Fruit fly (Drosophila melanogaster) whole organism, embryonic: ENCODE results near the gene CG10508.
A peak's percentile ranks its signal among the peaks of the same experiment; 100 is the strongest.

Experiments
- B-H2 ChIP-seq: fragments of 200-800 bp; sonication (Bioruptor generic); optimal IDR thresholded peaks from 2 replicates; lab custom pipeline; 2018; ENCODE audit warnings: missing biosample characterization, mild to moderate bottlenecking, missing genetic modification characterization
- CG10147 ChIP-seq: fragments of 200-800 bp; sonication (Bioruptor generic); optimal IDR thresholded peaks from 2 replicates; lab custom pipeline; 2019; ENCODE audit warnings: missing biosample characterization, mild to moderate bottlenecking, missing genetic modification characterization, moderate library complexity
- CG10209 ChIP-seq: fragments of 200-800 bp; sonication (Bioruptor generic); optimal IDR thresholded peaks from 3 replicates; lab custom pipeline; 2017; ENCODE audit warnings: missing biosample characterization, mild to moderate bottlenecking, missing genetic modification characterization, missing genetic modification reagents
- CG10366 ChIP-seq: fragments of 200-800 bp; sonication (Bioruptor generic); IDR thresholded peaks from 2 replicates; pipeline ENCODE4 v1.3.6; 2022; ENCODE audit warnings: missing biosample characterization, missing genetic modification characterization
- CG10431 ChIP-seq: fragments of 200-800 bp; sonication (Bioruptor generic); optimal IDR thresholded peaks from 3 replicates; lab custom pipeline; 2018; ENCODE audit warnings: missing biosample characterization, mild to moderate bottlenecking, missing genetic modification characterization
- CG10565 ChIP-seq: fragments of 200-800 bp; sonication (Bioruptor generic); optimal IDR thresholded peaks from 3 replicates; lab custom pipeline; 2016; ENCODE audit warnings: missing biosample characterization, mild to moderate bottlenecking, missing genetic modification characterization
- CG11093 ChIP-seq: fragments of 200-800 bp; sonication (Bioruptor generic); IDR thresholded peaks from 3 replicates; pipeline ENCODE4 v1.3.6; 2022; ENCODE audit warnings: missing biosample characterization, missing genetic modification characterization
- CG11456 ChIP-seq: fragments of 200-800 bp; sonication (Bioruptor generic); IDR thresholded peaks from 3 replicates; pipeline ENCODE4 v1.3.6; 2022; ENCODE audit warnings: missing biosample characterization, missing genetic modification characterization
- CG11695 ChIP-seq: fragments of 200-800 bp; sonication (Bioruptor generic); IDR thresholded peaks from 3 replicates; pipeline ENCODE4 v1.3.6; 2022; ENCODE audit warnings: missing biosample characterization, missing genetic modification characterization
- CG1233 ChIP-seq: fragments of 200-800 bp; sonication (Bioruptor generic); optimal IDR thresholded peaks from 4 replicates; lab custom pipeline; 2018; ENCODE audit warnings: missing biosample characterization, mild to moderate bottlenecking, missing genetic modification characterization
- CG13287 ChIP-seq: fragments of 200-800 bp; sonication (Bioruptor generic); IDR thresholded peaks from 2 replicates; pipeline ENCODE4 v1.3.6; 2022; ENCODE audit warnings: missing biosample characterization, missing genetic modification characterization; ENCODE audit not compliant: partially characterized antibody
- CG1647 ChIP-seq: fragments of 200-800 bp; sonication (Bioruptor generic); optimal IDR thresholded peaks from 3 replicates; lab custom pipeline; 2016; ENCODE audit warnings: missing biosample characterization, missing genetic modification characterization
- CG16815 ChIP-seq: fragments of 200-800 bp; sonication (Bioruptor generic); optimal IDR thresholded peaks from 3 replicates; lab custom pipeline; 2017; ENCODE audit warnings: missing biosample characterization, mild to moderate bottlenecking, missing genetic modification characterization
- CG18011 ChIP-seq: fragments of 200-800 bp; sonication (Bioruptor generic); optimal IDR thresholded peaks from 2 replicates; lab custom pipeline; 2017; ENCODE audit warnings: missing biosample characterization, missing genetic modification characterization, mild to moderate bottlenecking, moderate library complexity, missing genotype
- CG2678 ChIP-seq: fragments of 200-800 bp; sonication (Bioruptor generic); optimal IDR thresholded peaks from 3 replicates; lab custom pipeline; 2019; ENCODE audit warnings: missing biosample characterization, mild to moderate bottlenecking, missing genetic modification characterization, moderate library complexity
- CG30431 ChIP-seq: fragments of 200-800 bp; sonication (Bioruptor generic); optimal IDR thresholded peaks from 2 replicates; lab custom pipeline; 2017; ENCODE audit warnings: missing biosample characterization, missing genetic modification characterization
- CG3838 ChIP-seq: fragments of 200-800 bp; sonication (Bioruptor generic); optimal IDR thresholded peaks from 3 replicates; lab custom pipeline; 2016; ENCODE audit warnings: missing biosample characterization, missing genetic modification characterization
- CG5180 ChIP-seq: fragments of 200-800 bp; sonication (Bioruptor generic); optimal IDR thresholded peaks from 3 replicates; lab custom pipeline; 2017; ENCODE audit warnings: missing biosample characterization, missing genetic modification characterization, mild to moderate bottlenecking, moderate library complexity, missing genetic modification reagents
- CG5953 ChIP-seq: fragments of 200-800 bp; sonication (Bioruptor generic); IDR thresholded peaks from 2 replicates; pipeline ENCODE4 v1.3.6; 2022; ENCODE audit warnings: missing biosample characterization, missing genetic modification characterization
- CG6654 ChIP-seq: fragments of 200-800 bp; sonication (Bioruptor generic); optimal IDR thresholded peaks from 2 replicates; lab custom pipeline; 2017; ENCODE audit warnings: missing biosample characterization, mild to moderate bottlenecking, missing genetic modification characterization
- CG8478 ChIP-seq: fragments of >200 bp; optimal IDR thresholded peaks from 2 replicates; lab custom pipeline; 2018
- CG9817 ChIP-seq: fragments of 200-800 bp; sonication (Bioruptor generic); optimal IDR thresholded peaks from 2 replicates; lab custom pipeline; 2018; ENCODE audit warnings: missing biosample characterization, mild to moderate bottlenecking, missing genetic modification characterization, moderate library complexity
- CTCF ChIP-seq: fragments of 200-800 bp; sonication (Bioruptor generic); optimal IDR thresholded peaks from 2 replicates; lab custom pipeline; 2017; ENCODE audit warnings: missing biosample characterization, mild to moderate bottlenecking, missing genetic modification characterization, moderate library complexity
- Chrac-16 ChIP-seq: fragments of 200-800 bp; sonication (Bioruptor generic); optimal IDR thresholded peaks from 3 replicates; lab custom pipeline; 2016; ENCODE audit warnings: missing biosample characterization, missing genetic modification characterization
- Dip3 ChIP-seq: fragments of 200-800 bp; sonication (Bioruptor generic); optimal IDR thresholded peaks from 3 replicates; lab custom pipeline; 2016; ENCODE audit warnings: missing biosample characterization, missing genetic modification characterization
- H15 ChIP-seq: fragments of 200-800 bp; sonication (Bioruptor generic); IDR thresholded peaks from 3 replicates; pipeline ENCODE4 v1.3.6; 2022; ENCODE audit warnings: missing biosample characterization, missing genetic modification characterization
- Hmr ChIP-seq: fragments of 200-800 bp; sonication (Bioruptor generic); optimal IDR thresholded peaks from 3 replicates; lab custom pipeline; 2017; ENCODE audit warnings: mild to moderate bottlenecking, missing biosample characterization, missing genetic modification reagents, missing genetic modification characterization
- Kr ChIP-seq: fragments of 200-800 bp; sonication (Bioruptor generic); optimal IDR thresholded peaks from 2 replicates; lab custom pipeline; 2017; ENCODE audit warnings: missing biosample characterization, mild to moderate bottlenecking, missing genetic modification characterization
- MBD-R2 ChIP-seq: fragments of 200-800 bp; sonication (Bioruptor generic); IDR thresholded peaks from 2 replicates; pipeline ENCODE4 v1.3.6; 2022; ENCODE audit warnings: missing biosample characterization, missing genetic modification characterization
- NC2β ChIP-seq: fragments of 200-800 bp; sonication (Bioruptor generic); optimal IDR thresholded peaks from 2 replicates; lab custom pipeline; 2016; ENCODE audit warnings: missing biosample characterization, missing genetic modification characterization
- NFAT ChIP-seq: fragments of 200-800 bp; sonication (Bioruptor generic); IDR thresholded peaks from 2 replicates; pipeline ENCODE4 v1.3.6; 2022; ENCODE audit warnings: missing biosample characterization, missing genetic modification characterization
- NK7.1 ChIP-seq: fragments of 200-800 bp; sonication (Bioruptor generic); optimal IDR thresholded peaks from 3 replicates; lab custom pipeline; 2016; ENCODE audit warnings: missing biosample characterization, missing genetic modification characterization
- Neu2 ChIP-seq: fragments of 200-800 bp; sonication (Bioruptor generic); optimal IDR thresholded peaks from 3 replicates; lab custom pipeline; 2016; ENCODE audit warnings: missing biosample characterization, missing genetic modification characterization, borderline replicate concordance
- NfI ChIP-seq: fragments of 200-800 bp; sonication (Bioruptor generic); optimal IDR thresholded peaks from 3 replicates; lab custom pipeline; 2018; ENCODE audit warnings: missing biosample characterization, mild to moderate bottlenecking, missing genetic modification characterization, moderate library complexity
- ase ChIP-seq: fragments of 200-800 bp; sonication (Bioruptor generic); IDR thresholded peaks from 3 replicates; pipeline ENCODE4 v1.3.6; 2022; ENCODE audit warnings: missing biosample characterization, missing genetic modification characterization
- cg ChIP-seq: fragments of 200-800 bp; sonication (Bioruptor generic); optimal IDR thresholded peaks from 3 replicates; lab custom pipeline; 2019; ENCODE audit warnings: missing biosample characterization, mild to moderate bottlenecking, missing genetic modification characterization, moderate library complexity
- dpn ChIP-seq, 2 experiments: fragments of 200-800 bp; sonication (Bioruptor generic); optimal IDR thresholded peaks; 3 replicates each; lab custom pipeline; 2016; ENCODE audit warnings: missing biosample characterization in 2 of 2, missing genetic modification characterization in 2 of 2
- ems ChIP-seq: fragments of 200-800 bp; sonication (Bioruptor generic); optimal IDR thresholded peaks from 3 replicates; lab custom pipeline; 2016; ENCODE audit warnings: missing biosample characterization, missing genetic modification characterization
- exex ChIP-seq: fragments of 200-800 bp; sonication (Bioruptor generic); optimal IDR thresholded peaks from 4 replicates; lab custom pipeline; 2018; ENCODE audit warnings: missing biosample characterization, mild to moderate bottlenecking, missing genetic modification characterization, moderate library complexity
- fru ChIP-seq: fragments of >200 bp; optimal IDR thresholded peaks from 2 replicates; lab custom pipeline; 2017
- gem ChIP-seq: fragments of 200-800 bp; sonication (Bioruptor generic); optimal IDR thresholded peaks from 2 replicates; lab custom pipeline; 2019; ENCODE audit warnings: missing biosample characterization, mild to moderate bottlenecking, missing genetic modification characterization, moderate library complexity
- grn ChIP-seq: fragments of 200-800 bp; sonication (Bioruptor generic); optimal IDR thresholded peaks from 3 replicates; lab custom pipeline; 2017; ENCODE audit warnings: missing biosample characterization, missing genetic modification characterization
- ken ChIP-seq: fragments of 200-800 bp; sonication (Bioruptor generic); IDR thresholded peaks from 3 replicates; pipeline ENCODE4 v1.3.6; 2022; ENCODE audit warnings: missing biosample characterization, missing genetic modification characterization
- nerfin-2 ChIP-seq: fragments of 200-800 bp; sonication (Bioruptor generic); IDR thresholded peaks from 2 replicates; pipeline ENCODE4 v1.3.6; 2022; ENCODE audit warnings: missing biosample characterization, missing genetic modification characterization; ENCODE audit not compliant: partially characterized antibody
- pho ChIP-seq: fragments of 200-800 bp; sonication (Bioruptor generic); optimal IDR thresholded peaks from 2 replicates; lab custom pipeline; 2016; ENCODE audit warnings: missing biosample characterization, missing genetic modification characterization
- pzg ChIP-seq: fragments of 200-800 bp; sonication (Bioruptor generic); optimal IDR thresholded peaks from 3 replicates; lab custom pipeline; 2018; ENCODE audit warnings: missing biosample characterization, mild to moderate bottlenecking, missing genetic modification characterization, moderate library complexity
- twi ChIP-seq: fragments of 200-800 bp; optimal IDR thresholded peaks from 2 replicates; lab custom pipeline; 2019; ENCODE audit warnings: missing biosample characterization, mild to moderate bottlenecking, missing genetic modification characterization, moderate library complexity
- unpg ChIP-seq: fragments of 200-800 bp; sonication (Bioruptor generic); optimal IDR thresholded peaks from 3 replicates; lab custom pipeline; 2018; ENCODE audit warnings: missing biosample characterization, mild to moderate bottlenecking, missing genetic modification characterization, moderate library complexity
- vnd ChIP-seq: fragments of 200-800 bp; sonication (Bioruptor generic); IDR thresholded peaks from 3 replicates; pipeline ENCODE4 v1.3.6; 2022; ENCODE audit warnings: missing biosample characterization, missing genetic modification characterization; ENCODE audit not compliant: partially characterized antibody
- vvl ChIP-seq: fragments of 200-800 bp; sonication (Bioruptor generic); IDR thresholded peaks from 2 replicates; pipeline ENCODE4 v1.3.6; 2022; ENCODE audit warnings: missing biosample characterization, missing genetic modification characterization
- z ChIP-seq: fragments of 200-800 bp; sonication (Bioruptor generic); IDR thresholded peaks from 3 replicates; pipeline ENCODE4 v1.3.6; 2022; ENCODE audit warnings: missing biosample characterization, missing genetic modification characterization
- zf30C ChIP-seq: fragments of 200-800 bp; sonication (Bioruptor generic); optimal IDR thresholded peaks from 3 replicates; lab custom pipeline; 2018; ENCODE audit warnings: missing biosample characterization, mild to moderate bottlenecking, missing genetic modification characterization

The CG10508 gene

dm6 chr3L:21216697-21217291 lies 6.8 kb downstream of the CG10508 start, which contains the start of the genes Trmt112 and Ilk (continued):
- TF ChIP-seq NfI (GFP tag; lab: Kevin White, UChicago) = no peak
- TF ChIP-seq MBD-R2 = peak; percentile 96
- TF ChIP-seq Kr (GFP tag; lab: Kevin White, UChicago) = no peak
- TF ChIP-seq pzg = peak; percentile 97
- no peak for TF ChIP-seq CG3838 (GFP tag; lab: Kevin White, UChicago)
- TF ChIP-seq NK7.1 (GFP tag; lab: Kevin White, UChicago) = no peak
- TF ChIP-seq CG1233 = no peak
- TF ChIP-seq fru = no peak
- peak in 1 of 2 experiments; percentile 21 for TF ChIP-seq dpn (GFP tag; optimal IDR thresholded peaks at IDR 0.05; lab: Kevin White, UChicago)
- peak; percentile 14 for TF ChIP-seq exex
- no peak for TF ChIP-seq NC2β (GFP tag; lab: Kevin White, UChicago)
- no peak for TF ChIP-seq Neu2
- no peak for TF ChIP-seq CG10565 (GFP tag; lab: Kevin White, UChicago)
- TF ChIP-seq z = no peak
- TF ChIP-seq CG30431 (GFP tag; lab: Kevin White, UChicago) = no peak
- TF ChIP-seq CTCF = no peak
- TF ChIP-seq Hmr (GFP tag; lab: Kevin White, UChicago) = no peak
- no peak for TF ChIP-seq Dip3
- no peak for TF ChIP-seq CG11695
- peak; percentile 19 for TF ChIP-seq cg (GFP tag; lab: Kevin White, UChicago)
- no peak for TF ChIP-seq CG18011 (GFP tag; lab: Kevin White, UChicago)
- TF ChIP-seq vnd (GFP tag; lab: Robert Waterston, UW) = peak; percentile 84
- no peak for TF ChIP-seq pho (GFP tag; lab: Kevin White, UChicago)
- TF ChIP-seq vvl (GFP tag; lab: Robert Waterston, UW) = peak; percentile 54; the same call in 1 of the 2 replicates
- no peak for TF ChIP-seq CG5180
- no peak for TF ChIP-seq CG10366 (GFP tag; lab: Robert Waterston, UW)
- TF ChIP-seq CG1647 (GFP tag; lab: Kevin White, UChicago) = no peak
- no peak for TF ChIP-seq NFAT (GFP tag; lab: Robert Waterston, UW)
- TF ChIP-seq nerfin-2 = peak; percentile 67
- no peak for TF ChIP-seq CG6654
- peak; percentile 84 for TF ChIP-seq CG13287 (GFP tag; lab: Robert Waterston, UW)
- TF ChIP-seq CG11093 (GFP tag; lab: Robert Waterston, UW) = no peak
- no peak for TF ChIP-seq CG16815
- TF ChIP-seq CG2678 = no peak
- TF ChIP-seq CG9817 (tag; lab: Kevin White, UChicago) = no peak
- no peak for TF ChIP-seq CG11456 (GFP tag; lab: Robert Waterston, UW)
- no peak for TF ChIP-seq CG10147 (GFP tag; lab: Kevin White, UChicago)
- no peak for TF ChIP-seq CG10431 (GFP tag; lab: Kevin White, UChicago)
- no peak for TF ChIP-seq Chrac-16 (GFP tag; lab: Kevin White, UChicago)
- TF ChIP-seq gem (tag; lab: Kevin White, UChicago) = no peak
- TF ChIP-seq ems = no peak
- TF ChIP-seq CG8478 (lab: Kevin White, UChicago) = no peak
- no peak for TF ChIP-seq twi (tag; lab: Kevin White, UChicago)
- peak; percentile 10 for TF ChIP-seq zf30C (GFP tag; lab: Kevin White, UChicago)
- TF ChIP-seq ken (GFP tag; lab: Robert Waterston, UW) = no peak
- TF ChIP-seq ase (GFP tag; lab: Robert Waterston, UW) = no peak
- no peak for TF ChIP-seq CG10209 (GFP tag; lab: Kevin White, UChicago)
- no peak for TF ChIP-seq H15 (GFP tag; lab: Robert Waterston, UW)
- peak; percentile 26 for TF ChIP-seq B-H2 (GFP tag; lab: Kevin White, UChicago)
- no peak for TF ChIP-seq CG5953 (GFP tag; lab: Robert Waterston, UW)
- TF ChIP-seq grn (GFP tag; lab: Kevin White, UChicago) = no peak
- no peak for TF ChIP-seq unpg (GFP tag; lab: Kevin White, UChicago)
